Worm (Caenorhabditis elegans): ENCODE results near the gene H11E01.2.

ce11 chrX:1623048-1623447 lies 2.2 kb downstream of the H11E01.2 start:
- TF ChIP-seq hmbx-1 (tag; optimal IDR thresholded peaks at IDR 0.05) (no peak), ama-1 (optimal IDR thresholded peaks at IDR 0.05) (no peak), hnd-1 (tag; optimal IDR thresholded peaks at IDR 0.05) (no peak), B0310.2 (tag; optimal IDR thresholded peaks at IDR 0.05) (no peak)

Data from whole organism, early embryonic.